Fruit fly (Drosophila melanogaster): ENCODE results near the gene CG34134.
A peak's percentile ranks its signal among the peaks of the same experiment; 100 is the strongest.

CG34134 gene

DNA sequence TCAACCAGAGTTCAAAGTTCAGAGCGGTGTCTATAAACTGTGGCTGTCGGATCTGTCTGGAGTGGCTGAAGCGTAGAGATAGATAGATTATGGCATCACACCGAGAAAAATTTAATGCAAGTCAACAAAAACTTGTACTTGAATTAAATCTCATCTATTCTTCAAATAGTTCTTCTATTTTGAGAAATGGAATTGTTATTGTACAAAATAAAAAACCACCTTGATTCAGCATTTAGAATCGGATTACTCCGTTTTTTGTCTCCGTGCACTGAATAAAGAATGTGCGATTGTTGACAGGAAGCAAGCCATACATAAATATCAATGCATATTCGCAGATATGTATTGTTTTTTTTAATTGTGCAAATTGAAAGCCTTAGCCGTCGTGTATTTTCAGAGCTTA lies 39.0 kb upstream of the CG34134 start:
- TF ChIP-seq gl (tag; optimal IDR thresholded peaks at IDR 0.05) (no peak), D1 (tag; optimal IDR thresholded peaks at IDR 0.05) (no peak), CG10348 (GFP tag; IDR thresholded peaks at IDR 0.05) (0 out of 2 replicates have a peak, but pooled peaks have one; percentile 11), Pif1A (GFP tag; optimal IDR thresholded peaks at IDR 0.05) (no peak), fd96Ca (GFP tag; IDR thresholded peaks at IDR 0.05) (peak; percentile 73), CG12605 (GFP tag; IDR thresholded peaks at IDR 0.05) (peak; percentile 76), CG17806 (tag; optimal IDR thresholded peaks at IDR 0.05) (peak; percentile 63), CG8301 (tag; optimal IDR thresholded peaks at IDR 0.05) (peak; percentile 38), Snoo (tag; optimal IDR thresholded peaks at IDR 0.05) (peak; percentile 56), Pif1B (GFP tag; optimal IDR thresholded peaks at IDR 0.05) (peak; percentile 47), CG4496 (GFP tag; IDR thresholded peaks at IDR 0.05) (peak; percentile 86), Ets98B (GFP tag; IDR thresholded peaks at IDR 0.05) (peak; percentile 80), CG13204 (GFP tag; optimal IDR thresholded peaks at IDR 0.05) (no peak), EcR (GFP tag; optimal IDR thresholded peaks at IDR 0.05) (no peak), CG9948 (tag; optimal IDR thresholded peaks at IDR 0.05) (peak; percentile 51), CG8159 (tag; optimal IDR thresholded peaks at IDR 0.05) (peak; percentile 69), CG14655 (GFP tag; optimal IDR thresholded peaks at IDR 0.05) (peak; percentile 47), rn (GFP tag; IDR thresholded peaks at IDR 0.05) (peak; percentile 72), CG15710 (tag; optimal IDR thresholded peaks at IDR 0.05) (peak; percentile 53), CG34367 (tag; optimal IDR thresholded peaks at IDR 0.05) (peak; percentile 43), CG32121 (GFP tag; IDR thresholded peaks at IDR 0.05) (peak; percentile 82)

DNA sequence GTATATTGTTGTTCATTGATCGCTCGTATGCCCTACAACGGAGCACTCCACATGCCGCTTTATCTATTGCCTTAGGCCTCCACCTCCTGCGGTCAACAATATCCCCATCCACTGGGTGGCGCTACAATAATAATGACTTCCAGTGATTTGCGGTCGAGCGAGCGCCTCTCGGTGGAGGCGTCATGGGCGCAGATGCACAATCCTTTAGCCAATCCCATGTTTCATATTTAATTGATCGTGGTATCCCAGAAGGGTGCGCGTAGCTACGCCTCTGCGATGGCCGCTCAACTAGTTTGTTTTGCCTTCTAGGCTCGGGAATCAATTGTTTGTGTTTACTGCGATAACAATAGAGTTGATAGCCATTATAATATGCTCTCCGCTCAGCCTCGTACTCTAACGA lies 38.6 kb upstream of the CG34134 start:
- TF ChIP-seq CG8301 (tag; optimal IDR thresholded peaks at IDR 0.05): no peak
- no peak for TF ChIP-seq CG9948 (tag; optimal IDR thresholded peaks at IDR 0.05)
- TF ChIP-seq EcR (GFP tag; optimal IDR thresholded peaks at IDR 0.05): no peak
- peak; percentile 85 for TF ChIP-seq fd96Ca (GFP tag; IDR thresholded peaks at IDR 0.05)
- TF ChIP-seq CG32121 (GFP tag; IDR thresholded peaks at IDR 0.05): peak; percentile 71
- no peak for TF ChIP-seq rn (GFP tag; IDR thresholded peaks at IDR 0.05)
- TF ChIP-seq CG12605 (GFP tag; IDR thresholded peaks at IDR 0.05): peak; percentile 29
- TF ChIP-seq CG10348 (GFP tag; IDR thresholded peaks at IDR 0.05): no peak
- peak; percentile 29 for TF ChIP-seq CG17806 (tag; optimal IDR thresholded peaks at IDR 0.05)
- TF ChIP-seq CG4496 (GFP tag; IDR thresholded peaks at IDR 0.05): peak; percentile 87
- TF ChIP-seq Ets98B (GFP tag; IDR thresholded peaks at IDR 0.05): peak; percentile 84
- no peak for TF ChIP-seq CG8159 (tag; optimal IDR thresholded peaks at IDR 0.05)

DNA sequence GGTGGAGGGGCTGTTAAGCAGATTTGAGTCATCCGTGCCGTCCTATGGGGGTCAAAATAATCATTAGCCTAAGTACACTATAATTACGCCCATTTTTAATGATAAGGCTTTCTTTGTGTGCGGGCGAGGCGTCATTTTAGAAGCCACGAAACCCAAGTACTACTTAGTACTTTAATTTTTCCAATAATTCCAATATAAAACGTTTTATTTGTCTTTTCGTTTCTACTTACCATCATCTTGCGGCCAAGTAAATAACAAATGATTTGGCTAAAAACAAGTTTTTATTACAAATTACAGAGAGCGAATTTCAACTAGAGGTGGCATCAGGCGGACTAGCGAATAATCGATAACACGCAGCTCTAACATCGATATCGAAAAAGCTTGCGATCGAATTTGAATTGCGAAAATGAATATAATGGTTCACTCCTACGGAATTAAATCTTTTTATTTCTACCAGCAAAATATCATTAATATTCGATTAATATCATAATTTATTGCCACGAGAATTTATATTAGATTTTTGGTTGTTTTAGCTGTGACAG lies 29.9 kb upstream of the CG34134 start, which contains the start of gene Snx6:
Gene Snx6, minus strand, starts transcription at position 349 of the 542 bp plus-strand sequence.
- TF ChIP-seq CG12605 (GFP tag; IDR thresholded peaks at IDR 0.05): no peak
- TF ChIP-seq CG4496 (GFP tag; IDR thresholded peaks at IDR 0.05): no peak
- no peak for TF ChIP-seq CG8159 (tag; optimal IDR thresholded peaks at IDR 0.05)
- TF ChIP-seq Snoo (tag; optimal IDR thresholded peaks at IDR 0.05): no peak
- no peak for TF ChIP-seq D1 (tag; optimal IDR thresholded peaks at IDR 0.05)
- TF ChIP-seq CG13204 (GFP tag; optimal IDR thresholded peaks at IDR 0.05): no peak
- peak; percentile 39 for TF ChIP-seq EcR (GFP tag; optimal IDR thresholded peaks at IDR 0.05)

DNA sequence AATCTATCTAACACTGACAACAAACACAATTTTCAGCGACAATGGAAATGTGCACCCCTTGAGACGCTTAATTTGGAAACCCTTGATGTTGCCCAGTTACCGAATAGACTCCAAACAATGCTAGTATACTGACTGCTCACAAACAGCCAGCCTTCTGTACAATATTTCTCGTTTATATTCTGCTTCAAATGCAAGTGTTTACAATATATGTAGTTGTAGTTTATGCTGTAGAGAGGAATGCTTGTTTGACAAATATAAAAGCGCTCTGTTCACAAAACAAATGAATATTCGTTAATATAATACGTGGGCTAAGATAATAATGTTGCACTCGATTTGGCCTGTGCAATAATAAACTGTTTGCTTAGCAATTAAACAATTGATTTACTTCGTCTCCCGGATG lies 27.3 kb upstream of the CG34134 start, which contains the start of gene CG8292:
Gene CG8292, minus strand, starts transcription at position 101 of the 400 bp plus-strand sequence.
- no peak for TF ChIP-seq Ets98B (GFP tag; IDR thresholded peaks at IDR 0.05)
- TF ChIP-seq CG12605 (GFP tag; IDR thresholded peaks at IDR 0.05): no peak

DNA sequence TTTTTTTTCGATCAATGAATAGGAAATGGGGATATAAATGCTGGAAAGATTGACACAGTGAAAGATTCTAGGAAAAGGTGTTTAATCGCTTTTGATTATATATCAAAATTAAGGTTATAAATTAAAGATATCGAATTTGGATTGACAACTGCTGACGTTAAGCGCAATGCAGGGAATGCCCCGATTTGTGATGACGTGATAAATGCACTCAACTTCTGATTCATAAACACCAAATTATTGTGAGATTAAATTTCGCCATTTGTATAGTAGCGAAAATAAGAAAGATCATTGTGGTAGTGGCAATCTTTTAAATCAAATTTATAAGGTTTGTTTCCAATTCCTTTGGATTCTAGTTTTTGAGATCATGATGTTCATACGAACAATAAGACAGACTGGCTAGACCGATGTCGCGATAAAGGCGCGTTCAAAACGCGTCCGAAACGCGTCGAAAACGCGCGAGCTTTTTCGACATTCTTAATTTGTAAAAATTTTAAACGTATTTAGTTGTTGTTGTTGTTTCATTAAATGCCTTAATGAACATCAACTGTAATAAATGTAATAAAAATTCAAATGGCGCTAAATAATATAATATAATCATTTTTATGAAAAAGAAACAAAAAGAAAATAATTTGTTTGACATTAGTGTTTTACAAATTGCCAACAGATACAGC lies 24.8 kb upstream of the CG34134 start, which contains the start of gene CG8349:
Gene CG8349, plus strand, starts transcription at position 657 of the 671 bp plus-strand sequence.
- TF ChIP-seq CG15710 (tag; optimal IDR thresholded peaks at IDR 0.05): no peak
- no peak for TF ChIP-seq CG8159 (tag; optimal IDR thresholded peaks at IDR 0.05)
- TF ChIP-seq Pif1A (GFP tag; optimal IDR thresholded peaks at IDR 0.05): no peak
- no peak for TF ChIP-seq CG34367 (tag; optimal IDR thresholded peaks at IDR 0.05)
- TF ChIP-seq CG12605 (GFP tag; IDR thresholded peaks at IDR 0.05): no peak
- TF ChIP-seq CG10348 (GFP tag; IDR thresholded peaks at IDR 0.05): no peak
- no peak for TF ChIP-seq CG17806 (tag; optimal IDR thresholded peaks at IDR 0.05)

DNA sequence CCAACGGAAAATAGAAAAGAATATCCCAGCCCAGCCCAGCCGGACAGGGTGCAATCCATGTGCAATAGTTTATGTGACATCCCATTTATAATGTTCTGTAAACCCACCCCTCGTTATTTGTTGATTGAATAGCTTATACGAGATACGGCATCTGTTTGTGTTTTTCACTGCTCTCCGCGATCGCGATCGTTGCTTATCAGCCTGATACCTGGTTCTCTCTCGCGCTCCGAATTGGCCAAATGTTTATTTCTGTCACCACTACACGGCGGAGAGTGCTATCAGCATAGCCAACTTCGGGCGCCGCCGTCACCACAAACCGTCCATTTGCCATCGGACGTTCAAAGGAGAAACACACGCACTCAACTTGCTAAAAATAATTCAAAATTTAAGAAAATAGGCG lies 23.4 kb upstream of the CG34134 start, which contains the start of gene CG8353:
Gene CG8353, plus strand, starts transcription at position 59 of the 400 bp plus-strand sequence.
- TF ChIP-seq CG4496 (GFP tag; IDR thresholded peaks at IDR 0.05): 0 out of 3 replicates have a peak, but pooled peaks have one; percentile 32
- peak; percentile 43; the same call in 1 of the 2 replicates for TF ChIP-seq CG32121 (GFP tag; IDR thresholded peaks at IDR 0.05)
- no peak for TF ChIP-seq CG10348 (GFP tag; IDR thresholded peaks at IDR 0.05)
- TF ChIP-seq CG12605 (GFP tag; IDR thresholded peaks at IDR 0.05): no peak

Measured in whole organism, pupa.